Fruit fly (Drosophila melanogaster): Measurements from ENCODE around the gene nAChRbeta3.

Gene nAChRbeta3

DNA sequence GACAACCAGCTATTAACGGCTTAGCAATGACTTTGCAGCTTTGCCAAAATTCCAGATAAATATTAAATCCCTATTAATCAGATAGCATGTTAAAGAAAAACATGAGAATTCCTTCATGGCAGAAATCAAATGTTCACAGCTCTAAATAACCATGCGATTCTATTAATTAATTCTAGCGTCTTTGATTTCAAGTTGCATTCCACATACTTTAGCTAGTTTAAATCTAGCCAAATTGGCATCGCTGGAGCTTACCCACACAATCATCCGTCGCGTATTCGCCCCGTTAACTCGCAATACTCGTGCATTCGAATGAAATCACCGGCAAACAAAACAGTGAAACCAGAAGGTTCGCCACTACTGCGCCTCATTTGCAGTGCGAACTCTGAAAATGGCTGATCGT is 14.4 kb downstream of the nAChRbeta3 start, which contains the start of gene Tspo (continued):
- peak; percentile 88 for TF ChIP-seq cg (GFP tag; optimal IDR thresholded peaks at IDR 0.05)
- no peak for TF ChIP-seq CG11398 (GFP tag; optimal IDR thresholded peaks at IDR 0.05)
- peak; percentile 19; the same call in 1 of the 3 replicates for TF ChIP-seq ci (GFP tag; IDR thresholded peaks at IDR 0.05)
- TF ChIP-seq CG3995 (GFP tag; optimal IDR thresholded peaks at IDR 0.05), result peak; percentile 92
- no peak for TF ChIP-seq CG42726 (GFP tag; IDR thresholded peaks at IDR 0.05; ENCODE audit: partially characterized antibody)
- peak in 1 of 2 experiments; percentile 22 for TF ChIP-seq Pdp1 (GFP tag; optimal IDR thresholded peaks at IDR 0.05)
- TF ChIP-seq tx (GFP tag; optimal IDR thresholded peaks at IDR 0.05), result no peak
- TF ChIP-seq pzg (GFP tag; optimal IDR thresholded peaks at IDR 0.05), result peak; percentile 24
- no peak for TF ChIP-seq CG15269 (tag; optimal IDR thresholded peaks at IDR 0.05)
- TF ChIP-seq CG10267 (tag; optimal IDR thresholded peaks at IDR 0.05), result no peak
- TF ChIP-seq CG13624 (GFP tag; optimal IDR thresholded peaks at IDR 0.05), result peak; percentile 55
- TF ChIP-seq CG10543 (GFP tag; optimal IDR thresholded peaks at IDR 0.05), result peak; percentile 34
- TF ChIP-seq HmgZ (tag; optimal IDR thresholded peaks at IDR 0.05), result peak; percentile 44
- no peak for TF ChIP-seq Stat92E (GFP tag; optimal IDR thresholded peaks at IDR 0.05)
- peak; percentile 14; the same call in 1 of the 2 replicates for TF ChIP-seq amos (GFP tag; IDR thresholded peaks at IDR 0.05; ENCODE audit: partially characterized antibody)
- TF ChIP-seq CG12391 (tag; optimal IDR thresholded peaks at IDR 0.05), result peak; percentile 11
- peak; percentile 9; the same call in 1 of the 2 replicates for TF ChIP-seq E2f2 (GFP tag; IDR thresholded peaks at IDR 0.05)
- TF ChIP-seq wdn (GFP tag; IDR thresholded peaks at IDR 0.05), result no peak
- peak; percentile 80 for TF ChIP-seq sd (tag; optimal IDR thresholded peaks at IDR 0.05)
- TF ChIP-seq row (GFP tag; IDR thresholded peaks at IDR 0.05), result peak; percentile 83

DNA sequence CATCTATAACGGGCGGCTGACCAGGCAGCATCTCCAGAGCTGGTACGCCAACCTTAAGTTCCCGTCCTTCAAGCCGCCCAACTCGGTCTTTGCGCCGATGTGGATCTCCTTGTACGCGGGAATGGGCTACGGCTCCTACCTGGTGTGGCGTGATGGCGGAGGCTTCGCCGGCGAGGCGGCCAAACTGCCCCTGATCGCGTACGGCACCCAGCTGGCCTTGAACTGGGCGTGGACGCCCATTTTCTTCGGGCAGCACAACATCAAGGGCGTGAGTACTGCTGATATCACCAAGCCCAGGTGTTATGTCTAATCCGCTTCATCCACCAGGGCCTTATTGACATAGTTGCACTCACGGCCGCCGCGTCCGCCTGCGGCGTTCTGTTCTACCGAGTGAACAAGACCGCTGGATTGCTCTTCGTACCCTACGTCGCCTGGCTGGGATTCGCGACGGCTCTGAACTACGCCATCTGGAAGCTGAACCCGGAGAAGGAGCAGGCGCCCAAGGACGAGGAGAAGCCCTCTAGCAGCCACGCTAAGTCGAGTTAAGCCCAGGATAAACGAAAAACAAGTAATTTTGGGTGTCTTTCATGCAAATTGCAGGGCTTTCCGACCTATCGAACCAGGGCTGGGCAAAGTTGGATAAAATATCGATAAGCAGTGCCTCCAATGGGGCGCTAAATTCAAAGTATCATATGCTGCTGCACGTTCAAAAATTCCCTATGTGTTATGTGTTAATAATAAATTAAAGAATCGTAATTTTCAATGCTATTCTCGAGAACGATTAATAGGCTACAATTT is 15.0 kb downstream of the nAChRbeta3 start, which contains the start of gene rempA:
rempA (minus strand) TSS at position 541 of the 798 bp plus-strand sequence.
- TF ChIP-seq lola (GFP tag; optimal IDR thresholded peaks at IDR 0.05) (no peak), caup (GFP tag; optimal IDR thresholded peaks at IDR 0.05; ENCODE audit: severe bottlenecking) (no peak), CG5245 (GFP tag; optimal IDR thresholded peaks at IDR 0.05) (no peak), CG11247 (GFP tag; IDR thresholded peaks at IDR 0.05) (no peak), CTCF (GFP tag; optimal IDR thresholded peaks at IDR 0.05) (no peak), CG18599 (GFP tag; optimal IDR thresholded peaks at IDR 0.05) (no peak), al (GFP tag; IDR thresholded peaks at IDR 0.05) (no peak), unc-4 (GFP tag; IDR thresholded peaks at IDR 0.05; ENCODE audit: partially characterized antibody) (peak; percentile 74), Dip3 (GFP tag; optimal IDR thresholded peaks at IDR 0.05) (no peak), CG6765 (GFP tag; optimal IDR thresholded peaks at IDR 0.05) (no peak), CG34224 (GFP tag; IDR thresholded peaks at IDR 0.05; ENCODE audit: partially characterized antibody) (peak; percentile 57; the same call in 2 of the 3 replicates), Scr (GFP tag; IDR thresholded peaks at IDR 0.05; ENCODE audit: partially characterized antibody) (peak; percentile 71), mirr (GFP tag; optimal IDR thresholded peaks at IDR 0.05) (no peak), Nf-YA (GFP tag; IDR thresholded peaks at IDR 0.05) (no peak), Lim3 (GFP tag; IDR thresholded peaks at IDR 0.05) (no peak), CG12104 (GFP tag; optimal IDR thresholded peaks at IDR 0.05) (no peak), pfk (GFP tag; optimal IDR thresholded peaks at IDR 0.05) (no peak), vnd (GFP tag; IDR thresholded peaks at IDR 0.05; ENCODE audit: partially characterized antibody) (peak; percentile 37; the same call in 1 of the 3 replicates), hb (GFP tag; IDR thresholded peaks at IDR 0.05; ENCODE audit: partially characterized antibody) (peak; percentile 66; the same call in 1 of the 3 replicates), CG31224 (GFP tag; IDR thresholded peaks at IDR 0.05) (no peak), Med (GFP tag) (peak; percentile 68), sr (GFP tag; IDR thresholded peaks at IDR 0.05) (no peak), HLH4C (GFP tag; IDR thresholded peaks at IDR 0.05; ENCODE audit: partially characterized antibody) (peak; percentile 60; the same call in 2 of the 3 replicates), CG12299 (tag; optimal IDR thresholded peaks at IDR 0.05) (no peak), CG1603 (tag; optimal IDR thresholded peaks at IDR 0.05) (peak; percentile 20), Hr78 (GFP tag; optimal IDR thresholded peaks at IDR 0.05) (peak in 1 of 2 experiments; percentile 83), z (GFP tag; IDR thresholded peaks at IDR 0.05) (no peak)

All from whole organism, embryonic.